Worm (Caenorhabditis elegans) whole organism, L4/young adult: ENCODE measurements around the gene hil-7.

Source experiments
- W03F9.2 ChIP-seq: fragments of 150-350 bp; optimal IDR thresholded peaks from 2 replicates; lab custom pipeline; 2014; ENCODE audit warnings: missing biosample characterization, missing genetic modification characterization
- dao-5 ChIP-seq: sonication (generic microtip); optimal IDR thresholded peaks from 2 replicates; lab custom pipeline; 2016; ENCODE audit warnings: missing genotype, missing genetic modification characterization, moderate library complexity, missing compliant biosample characterization
- him-1 ChIP-seq: sonication (generic microtip); optimal IDR thresholded peaks from 2 replicates; lab custom pipeline; 2016; ENCODE audit warnings: missing genotype, missing genetic modification reagents, missing genetic modification characterization, missing compliant biosample characterization

DNA sequence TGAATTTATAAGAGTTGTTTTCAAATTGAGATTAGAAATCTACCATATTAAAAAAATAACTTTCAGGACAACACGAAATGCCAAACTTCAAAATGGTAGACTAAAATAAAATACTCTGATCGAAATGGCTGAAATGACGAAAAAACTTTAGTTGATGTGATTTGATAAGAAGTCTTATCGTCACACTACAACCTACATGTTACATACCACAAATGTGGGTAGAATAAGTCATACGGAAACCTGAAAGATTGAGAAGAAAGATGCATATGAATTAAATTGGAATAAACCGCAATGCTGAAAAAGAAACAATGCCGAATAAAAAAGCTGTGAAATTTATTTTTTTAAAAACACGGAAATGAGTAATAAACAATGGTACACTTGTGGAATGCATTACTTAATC, 39.1 kb upstream of the hil-7 start:
- TF ChIP-seq W03F9.2 (tag; lab: Kevin White, UChicago) = no peak
- no peak for TF ChIP-seq him-1 (tag; lab: Kevin White, UChicago)
- no peak for TF ChIP-seq dao-5 (tag; lab: Kevin White, UChicago)
